Fruit fly (Drosophila melanogaster): ENCODE measurements around the gene CG18809.

- TF ChIP-seq esn (GFP tag; optimal IDR thresholded peaks at IDR 0.05): peak; percentile 2
- TF ChIP-seq OdsH (GFP tag; optimal IDR thresholded peaks at IDR 0.05): no peak
These were observed 4.4 kb upstream of the CG18809 start for dm6 chrX:19748565-19748964.

Measured in whole organism, prepupa.